Fruit fly (Drosophila melanogaster) whole organism, prepupa: ENCODE results near the gene CG31464.

Source experiments
- CG10631 ChIP-seq: fragments of 200-800 bp; sonication (Bioruptor generic); optimal IDR thresholded peaks from 2 replicates; lab custom pipeline; 2016; ENCODE audit warnings: missing biosample characterization, missing genetic modification characterization
- CG10669 ChIP-seq: fragments of 200-800 bp; sonication (Bioruptor generic); optimal IDR thresholded peaks from 3 replicates; lab custom pipeline; 2018; ENCODE audit warnings: missing biosample characterization, mild to moderate bottlenecking, missing genetic modification characterization, moderate library complexity
- CG11762 ChIP-seq: fragments of 200-800 bp; sonication (Bioruptor generic); optimal IDR thresholded peaks from 3 replicates; lab custom pipeline; 2016; ENCODE audit warnings: missing biosample characterization, missing genetic modification characterization; ENCODE audit not compliant: insufficient read depth
- CG15336 ChIP-seq: fragments of 200-800 bp; sonication (Bioruptor generic); IDR thresholded peaks from 2 replicates; pipeline ENCODE4 v1.3.6; 2022; ENCODE audit warnings: missing biosample characterization, missing genetic modification characterization
- CG1621 ChIP-seq: fragments of 200-800 bp; sonication (Bioruptor generic); optimal IDR thresholded peaks from 3 replicates; lab custom pipeline; 2018; ENCODE audit warnings: missing biosample characterization, mild to moderate bottlenecking, missing genetic modification characterization
- CG16779 ChIP-seq: fragments of 200-800 bp; sonication (Bioruptor generic); optimal IDR thresholded peaks from 3 replicates; lab custom pipeline; 2017; ENCODE audit warnings: missing biosample characterization, mild to moderate bottlenecking, missing genetic modification characterization
- CG3032 ChIP-seq: fragments of 200-800 bp; optimal IDR thresholded peaks from 2 replicates; lab custom pipeline; 2019; ENCODE audit warnings: missing biosample characterization, mild to moderate bottlenecking, missing genetic modification characterization, moderate library complexity
- CG31627 ChIP-seq: fragments of 200-800 bp; sonication (Bioruptor generic); optimal IDR thresholded peaks from 3 replicates; lab custom pipeline; 2016; ENCODE audit warnings: missing biosample characterization, missing genetic modification characterization
- CG34406 ChIP-seq: fragments of 200-800 bp; sonication (Bioruptor generic); optimal IDR thresholded peaks from 3 replicates; lab custom pipeline; 2016; ENCODE audit warnings: missing biosample characterization, missing genetic modification characterization
- CG3919 ChIP-seq: fragments of 200-800 bp; sonication (Bioruptor generic); optimal IDR thresholded peaks from 3 replicates; lab custom pipeline; 2016; ENCODE audit warnings: missing biosample characterization, missing genetic modification characterization
- CG4318 ChIP-seq: fragments of 200-800 bp; sonication (Bioruptor generic); optimal IDR thresholded peaks from 3 replicates; lab custom pipeline; 2017; ENCODE audit warnings: missing biosample characterization, mild to moderate bottlenecking, missing genetic modification characterization
- CG6163 ChIP-seq: fragments of 200-800 bp; sonication (Bioruptor generic); IDR thresholded peaks from 3 replicates; pipeline ENCODE4 v1.3.6; 2022; ENCODE audit warnings: missing biosample characterization, missing genetic modification characterization
- CG6276 ChIP-seq: fragments of 200-800 bp; sonication (Bioruptor generic); optimal IDR thresholded peaks from 2 replicates; lab custom pipeline; 2017; ENCODE audit warnings: missing biosample characterization, mild to moderate bottlenecking, missing genetic modification characterization
- CG6792 ChIP-seq: fragments of 200-800 bp; sonication (Bioruptor generic); optimal IDR thresholded peaks from 3 replicates; lab custom pipeline; 2016; ENCODE audit warnings: missing biosample characterization, missing genetic modification characterization
- CG6808 ChIP-seq: fragments of 200-800 bp; sonication (Bioruptor generic); optimal IDR thresholded peaks from 3 replicates; lab custom pipeline; 2017; ENCODE audit warnings: missing biosample characterization, missing genetic modification characterization, mild to moderate bottlenecking, moderate library complexity, missing genetic modification reagents
- CG6854 ChIP-seq: fragments of 200-800 bp; sonication (Bioruptor generic); optimal IDR thresholded peaks from 2 replicates; lab custom pipeline; 2017; ENCODE audit warnings: missing biosample characterization, mild to moderate bottlenecking, missing genetic modification characterization
- CG8119 ChIP-seq: fragments of 200-800 bp; sonication (Bioruptor generic); IDR thresholded peaks from 3 replicates; pipeline ENCODE4 v1.3.6; 2022; ENCODE audit warnings: missing biosample characterization, missing genetic modification characterization
- CG8319 ChIP-seq: fragments of 200-800 bp; sonication (Bioruptor generic); optimal IDR thresholded peaks from 3 replicates; lab custom pipeline; 2016; ENCODE audit warnings: missing biosample characterization, missing genetic modification characterization
- CG8632 ChIP-seq: fragments of 200-800 bp; sonication (Bioruptor generic); optimal IDR thresholded peaks from 3 replicates; lab custom pipeline; 2016; ENCODE audit warnings: missing biosample characterization, missing genetic modification characterization
- CG9139 ChIP-seq: fragments of 200-800 bp; sonication (Bioruptor generic); optimal IDR thresholded peaks from 3 replicates; lab custom pipeline; 2017; ENCODE audit warnings: missing biosample characterization, mild to moderate bottlenecking, missing genetic modification characterization
- Eip75B ChIP-seq: fragments of 200-800 bp; sonication (Bioruptor generic); optimal IDR thresholded peaks from 3 replicates; lab custom pipeline; 2016; ENCODE audit warnings: missing biosample characterization, missing genetic modification characterization
- Eip78C ChIP-seq: fragments of 200-800 bp; sonication (Bioruptor generic); peaks from one replicate; lab custom pipeline; 2016; ENCODE audit warnings: missing biosample characterization, missing genetic modification characterization
- Ets96B ChIP-seq: fragments of 200-800 bp; optimal IDR thresholded peaks from 2 replicates; lab custom pipeline; 2019; ENCODE audit warnings: missing biosample characterization, mild to moderate bottlenecking, missing genetic modification characterization, moderate library complexity
- Gug ChIP-seq: fragments of 200-800 bp; sonication (Bioruptor generic); IDR thresholded peaks from 2 replicates; pipeline ENCODE4 v1.3.6; 2022; ENCODE audit warnings: missing biosample characterization, missing genetic modification characterization
- Hr38 ChIP-seq: sonication (Bioruptor generic); optimal IDR thresholded peaks from 2 replicates; lab custom pipeline; 2016; ENCODE audit warnings: missing biosample characterization, missing genetic modification characterization
- Hr39 ChIP-seq: fragments of 200-800 bp; sonication (Bioruptor generic); optimal IDR thresholded peaks from 2 replicates; lab custom pipeline; 2016; ENCODE audit warnings: missing biosample characterization, missing genetic modification characterization
- Hr4 ChIP-seq: fragments of 200-800 bp; sonication (Bioruptor generic); optimal IDR thresholded peaks from 3 replicates; lab custom pipeline; 2016; ENCODE audit warnings: missing biosample characterization, missing genetic modification characterization
- Met ChIP-seq: fragments of 200-800 bp; sonication (Bioruptor generic); optimal IDR thresholded peaks from 3 replicates; lab custom pipeline; 2016; ENCODE audit warnings: missing biosample characterization, missing genetic modification characterization
- OdsH ChIP-seq: fragments of 200-800 bp; sonication (Bioruptor generic); optimal IDR thresholded peaks from 3 replicates; lab custom pipeline; 2016; ENCODE audit warnings: missing biosample characterization, missing genetic modification characterization
- Smox ChIP-seq: fragments of 200-800 bp; sonication (Bioruptor generic); optimal IDR thresholded peaks from 3 replicates; lab custom pipeline; 2016; ENCODE audit warnings: missing biosample characterization, missing genetic modification characterization
- Sox102F ChIP-seq: fragments of 200-800 bp; sonication (Bioruptor generic); optimal IDR thresholded peaks from 2 replicates; lab custom pipeline; 2016; ENCODE audit warnings: missing biosample characterization, mild to moderate bottlenecking, missing genetic modification characterization
- Sox14 ChIP-seq: fragments of 200-800 bp; sonication (Bioruptor generic); optimal IDR thresholded peaks from 3 replicates; lab custom pipeline; 2016; ENCODE audit warnings: missing biosample characterization, missing genetic modification characterization
- Sox15 ChIP-seq: fragments of 200-800 bp; sonication (Bioruptor generic); optimal IDR thresholded peaks from 3 replicates; lab custom pipeline; 2016; ENCODE audit warnings: missing biosample characterization, missing genetic modification characterization
- achi ChIP-seq: fragments of 200-800 bp; sonication (Bioruptor generic); optimal IDR thresholded peaks from 3 replicates; lab custom pipeline; 2016; ENCODE audit warnings: missing biosample characterization, missing genetic modification characterization
- cyc ChIP-seq: fragments of 200-800 bp; sonication (Bioruptor generic); optimal IDR thresholded peaks from 3 replicates; lab custom pipeline; 2016; ENCODE audit warnings: missing biosample characterization, missing genetic modification characterization
- dac ChIP-seq: fragments of 200-800 bp; sonication (Bioruptor generic); optimal IDR thresholded peaks from 2 replicates; lab custom pipeline; 2017; ENCODE audit warnings: missing biosample characterization, mild to moderate bottlenecking, missing genetic modification characterization
- dsx ChIP-seq: fragments of 200-800 bp; optimal IDR thresholded peaks from 3 replicates; lab custom pipeline; 2019; ENCODE audit warnings: missing biosample characterization, mild to moderate bottlenecking, missing genetic modification characterization, moderate library complexity; ENCODE audit not compliant: poor library complexity, severe bottlenecking
- eg ChIP-seq: fragments of 200-800 bp; sonication (Bioruptor generic); IDR thresholded peaks from 3 replicates; pipeline ENCODE4 v1.3.6; 2022; ENCODE audit warnings: missing biosample characterization, missing genetic modification characterization
- esn ChIP-seq: fragments of 200-800 bp; sonication (Bioruptor generic); optimal IDR thresholded peaks from 2 replicates; lab custom pipeline; 2016; ENCODE audit warnings: missing biosample characterization, mild to moderate bottlenecking, missing genetic modification characterization, moderate library complexity
- fd59A ChIP-seq: fragments of 200-800 bp; sonication (Bioruptor generic); optimal IDR thresholded peaks from 2 replicates; lab custom pipeline; 2017; ENCODE audit warnings: missing biosample characterization, mild to moderate bottlenecking, missing genetic modification characterization, missing genetic modification reagents
- fd85E ChIP-seq: fragments of 200-800 bp; sonication (Bioruptor generic); optimal IDR thresholded peaks from 3 replicates; lab custom pipeline; 2016; ENCODE audit warnings: missing biosample characterization, missing genetic modification characterization
- fkh ChIP-seq: fragments of 200-800 bp; sonication (Bioruptor generic); optimal IDR thresholded peaks from 3 replicates; lab custom pipeline; 2017; ENCODE audit warnings: missing biosample characterization, mild to moderate bottlenecking, missing genetic modification characterization, moderate library complexity
- lz ChIP-seq: fragments of 200-800 bp; sonication (Bioruptor generic); optimal IDR thresholded peaks from 3 replicates; lab custom pipeline; 2016; ENCODE audit warnings: missing biosample characterization, missing genetic modification characterization
- pdm3 ChIP-seq: fragments of 200-800 bp; sonication (Bioruptor generic); optimal IDR thresholded peaks from 3 replicates; lab custom pipeline; 2016; ENCODE audit warnings: missing biosample characterization, missing genetic modification characterization
- salr ChIP-seq, 2 experiments: fragments of 200-800 bp; sonication (Bioruptor generic); optimal IDR thresholded peaks; 3 replicates each; lab custom pipeline; 2016 to 2018; ENCODE audit warnings: missing biosample characterization in 2 of 2, missing genetic modification characterization in 2 of 2, mild to moderate bottlenecking in 1 of 2
- spab ChIP-seq: fragments of 200-800 bp; sonication (Bioruptor generic); optimal IDR thresholded peaks from 2 replicates; lab custom pipeline; 2017; ENCODE audit warnings: missing biosample characterization, mild to moderate bottlenecking, missing genetic modification characterization, missing genetic modification reagents
- ss ChIP-seq, 2 experiments: fragments of 200-800 bp; sonication (Bioruptor generic); optimal IDR thresholded peaks; 2 replicates in 1 of 2; 3 replicates in 1 of 2; lab custom pipeline; 2017 to 2018; ENCODE audit warnings: mild to moderate bottlenecking in 2 of 2, missing biosample characterization in 2 of 2, missing genetic modification characterization in 2 of 2, moderate library complexity in 1 of 2
- topi ChIP-seq: fragments of 200-800 bp; sonication (Bioruptor generic); optimal IDR thresholded peaks from 3 replicates; lab custom pipeline; 2016; ENCODE audit warnings: missing biosample characterization, missing genetic modification characterization
- vri ChIP-seq: fragments of 200-800 bp; sonication (Bioruptor generic); optimal IDR thresholded peaks from 3 replicates; lab custom pipeline; 2016; ENCODE audit warnings: missing biosample characterization, mild to moderate bottlenecking, missing genetic modification characterization

The CG31464 gene

DNA sequence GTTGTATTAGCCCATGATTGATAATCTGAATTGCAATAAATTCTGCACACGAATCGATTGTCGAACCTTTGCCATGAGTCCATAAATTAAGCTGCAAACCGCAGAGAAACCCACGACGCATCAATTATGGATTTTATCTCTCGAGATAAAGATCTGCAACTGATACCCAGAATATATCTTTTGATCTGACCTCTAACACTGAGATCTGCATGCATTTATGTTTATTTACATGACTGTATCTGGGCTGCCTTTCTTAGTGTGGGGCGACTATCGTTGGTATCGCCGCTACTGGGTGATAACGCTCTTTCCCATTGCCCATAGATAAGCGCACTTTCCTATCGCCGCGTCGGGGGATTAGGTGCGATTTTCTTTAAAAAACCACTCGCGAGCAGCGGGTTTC is 26.2 kb downstream of the CG31464 start, which contains the start of gene Ctr1B:
Gene Ctr1B (plus strand): TSS at position 398 of the 400 bp plus-strand sequence.
- TF ChIP-seq eg (GFP tag; lab: Robert Waterston, UW) (0 out of 3 replicates have a peak, but pooled peaks have one; percentile 39), Eip78C (peak; percentile 53), CG6163 (GFP tag; lab: Robert Waterston, UW) (no peak)

DNA sequence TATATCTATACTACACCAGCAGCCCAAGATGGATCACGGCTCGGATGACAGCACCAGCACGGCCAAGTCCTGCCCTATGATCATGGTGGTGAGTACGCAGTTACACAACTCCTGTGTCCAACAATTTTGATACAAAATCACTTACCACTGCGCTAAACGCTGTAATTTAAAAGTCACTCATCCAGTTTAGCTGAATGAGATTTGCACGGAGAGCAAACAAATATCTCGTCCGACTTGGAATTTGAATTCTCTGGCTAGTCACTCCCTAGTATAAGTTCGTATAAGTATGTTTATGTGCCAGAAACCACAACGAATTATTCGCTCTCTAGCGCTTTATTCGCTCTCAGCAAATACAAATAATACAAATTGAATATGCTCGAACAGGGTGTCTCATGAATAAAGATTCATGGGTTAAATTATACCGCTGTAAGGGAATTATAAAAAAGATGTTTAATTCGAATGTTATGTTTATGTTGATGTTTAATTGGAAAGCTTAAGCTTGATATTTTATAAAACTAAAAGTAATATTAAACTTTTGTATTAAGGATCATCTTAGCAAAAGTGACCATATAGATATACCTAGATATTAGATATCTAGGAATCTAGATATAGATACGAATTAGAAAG is 26.8 kb downstream of the CG31464 start:
- TF ChIP-seq Sox15 (no peak), pdm3 (GFP tag; lab: Kevin White, UChicago) (no peak), dac (GFP tag; lab: Kevin White, UChicago) (no peak), CG1621 (tag; lab: Kevin White, UChicago) (no peak), CG9139 (GFP tag; lab: Kevin White, UChicago) (no peak), CG8119 (GFP tag; lab: Robert Waterston, UW) (peak; percentile 66; the same call in 2 of the 3 replicates), CG3032 (tag; lab: Kevin White, UChicago) (no peak), spab (GFP tag; lab: Kevin White, UChicago) (no peak), CG6163 (GFP tag; lab: Robert Waterston, UW) (peak; percentile 54; the same call in 2 of the 3 replicates), fd85E (GFP tag; lab: Kevin White, UChicago) (no peak), CG31627 (no peak), CG11762 (GFP tag; lab: Kevin White, UChicago) (no peak), OdsH (GFP tag; lab: Kevin White, UChicago) (no peak), Sox14 (GFP tag; lab: Kevin White, UChicago) (no peak), Hr4 (GFP tag; lab: Kevin White, UChicago) (peak; percentile 51), vri (GFP tag; lab: Kevin White, UChicago) (no peak), CG6854 (no peak), cyc (no peak), eg (GFP tag; lab: Robert Waterston, UW) (peak; percentile 71), Met (GFP tag; lab: Kevin White, UChicago) (no peak), salr (GFP tag; optimal IDR thresholded peaks at IDR 0.05; lab: Kevin White, UChicago) (no peak), CG16779 (tag; lab: Kevin White, UChicago) (no peak), CG34406 (GFP tag; lab: Kevin White, UChicago) (no peak), Smox (GFP tag; lab: Kevin White, UChicago) (no peak), CG8319 (GFP tag; lab: Kevin White, UChicago) (no peak), CG10669 (GFP tag; lab: Kevin White, UChicago) (no peak), Ets96B (tag; lab: Kevin White, UChicago) (no peak), CG3919 (GFP tag; lab: Kevin White, UChicago) (no peak), fkh (GFP tag; lab: Kevin White, UChicago) (peak; percentile 47), Eip78C (no peak), CG10631 (GFP tag; lab: Kevin White, UChicago) (no peak), esn (GFP tag; lab: Kevin White, UChicago) (no peak), lz (GFP tag; lab: Kevin White, UChicago) (no peak), dsx (GFP tag; lab: Kevin White, UChicago) (no peak), Gug (GFP tag; lab: Robert Waterston, UW) (no peak), topi (GFP tag; lab: Kevin White, UChicago) (no peak), Eip75B (GFP tag; lab: Kevin White, UChicago) (no peak), CG8632 (GFP tag; lab: Kevin White, UChicago) (no peak), CG6792 (GFP tag; lab: Kevin White, UChicago) (no peak), Hr39 (GFP tag; lab: Kevin White, UChicago) (no peak), ss (GFP tag; optimal IDR thresholded peaks at IDR 0.05; lab: Kevin White, UChicago) (no peak), achi (GFP tag; lab: Kevin White, UChicago) (no peak), CG15336 (GFP tag; lab: Robert Waterston, UW) (peak; percentile 76), CG4318 (GFP tag; lab: Kevin White, UChicago) (no peak), CG6276 (GFP tag; lab: Kevin White, UChicago) (no peak), Sox102F (no peak), fd59A (GFP tag; lab: Kevin White, UChicago) (no peak), CG6808 (no peak), Hr38 (GFP tag; lab: Kevin White, UChicago) (no peak)
